Worm (Caenorhabditis elegans): ENCODE measurements around the gene unc-76.

- no peak for TF ChIP-seq ceh-36 (tag; optimal IDR thresholded peaks at IDR 0.05)
- TF ChIP-seq hmg-4 (GFP tag; optimal IDR thresholded peaks at IDR 0.05), result no peak
- TF ChIP-seq tra-4 (tag; optimal IDR thresholded peaks at IDR 0.05), result no peak
- no peak for TF ChIP-seq ama-1 (optimal IDR thresholded peaks at IDR 0.05)
- no peak for TF ChIP-seq flt-1 (GFP tag; IDR thresholded peaks at IDR 0.05)
- no peak for TF ChIP-seq B0310.2 (tag; optimal IDR thresholded peaks at IDR 0.05)
- TF ChIP-seq scrt-1 (GFP tag; IDR thresholded peaks at IDR 0.05), result no peak
- TF ChIP-seq hmbx-1 (tag; optimal IDR thresholded peaks at IDR 0.05), result no peak
Measured at ce11 chrV:15099447-15099846, 27.9 kb downstream of the unc-76 start, which contains the start of gene C01G10.1.

All from whole organism, early embryonic.